In the genomic region with DNA sequence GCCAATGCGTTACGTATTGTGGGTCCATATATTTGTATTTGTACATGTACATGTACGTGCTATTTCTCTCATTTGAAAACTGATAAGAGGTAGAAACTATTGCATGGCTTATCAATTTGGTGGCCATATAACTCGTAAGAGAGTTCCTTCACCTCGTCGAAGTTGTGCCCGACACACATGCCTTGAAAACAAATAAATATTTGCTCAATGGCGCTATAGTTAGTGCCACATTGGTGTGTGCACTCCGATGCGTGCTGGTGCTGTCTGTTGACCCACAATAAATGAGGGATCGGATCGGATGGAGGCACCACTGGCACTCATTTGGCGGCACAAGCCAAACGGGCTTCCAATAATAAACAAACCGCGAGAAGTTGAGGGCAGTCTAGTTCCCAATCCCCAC, we compare ENCODE assay signal across 4 fruit fly cellular contexts.
TF ChIP-seq lines count a peak whose summit lies in the region.

No protein-coding gene starts in this region.

- no peak for TF ChIP-seq CTCF in whole organism, embryonic (GFP tag; optimal IDR thresholded peaks at IDR 0.05; lab: Kevin White, UChicago)

TF ChIP-seq in whole organism, adult, 20 proteins besides CTCF, POLR2A, EP300 and RAD21:
- TF ChIP-seq Hr96 (GFP tag; optimal IDR thresholded peaks at IDR 0.05; lab: Kevin White, UChicago), result peak; percentile 22
- TF ChIP-seq Clk (GFP tag; optimal IDR thresholded peaks at IDR 0.05; lab: Kevin White, UChicago), result no peak
- TF ChIP-seq cic (GFP tag; optimal IDR thresholded peaks at IDR 0.05; lab: Kevin White, UChicago), result peak; percentile 7
TF ChIP-seq in whole organism, adult: peak in this region for 2.

TF ChIP-seq in whole organism, embryonic, 481 proteins besides CTCF, POLR2A, EP300 and RAD21 (continues in another document):
- TF ChIP-seq run (tag; optimal IDR thresholded peaks at IDR 0.05; lab: Kevin White, UChicago) (peak; percentile 45), CoRest (tag; optimal IDR thresholded peaks at IDR 0.05; lab: Kevin White, UChicago) (peak; percentile 6), CG15011 (GFP tag; optimal IDR thresholded peaks at IDR 0.05; lab: Kevin White, UChicago) (peak; percentile 19), CG11504 (tag; optimal IDR thresholded peaks at IDR 0.05; lab: Kevin White, UChicago) (no peak), sqz (GFP tag; optimal IDR thresholded peaks at IDR 0.05; lab: Kevin White, UChicago) (peak; percentile 21), CG2712 (tag; optimal IDR thresholded peaks at IDR 0.05; lab: Kevin White, UChicago) (peak; percentile 56), Hr78 (GFP tag; optimal IDR thresholded peaks at IDR 0.05; lab: Kevin White, UChicago) (peak in 1 of 2 experiments; percentile 78), Eip74EF (GFP tag; optimal IDR thresholded peaks at IDR 0.05; lab: Kevin White, UChicago) (peak in 1 of 2 experiments; percentile 13), CG12391 (tag; optimal IDR thresholded peaks at IDR 0.05; lab: Kevin White, UChicago) (no peak), ems (GFP tag; optimal IDR thresholded peaks at IDR 0.05; lab: Kevin White, UChicago) (no peak), CG17359 (tag; optimal IDR thresholded peaks at IDR 0.05; lab: Kevin White, UChicago) (peak; percentile 20), slou (GFP tag; optimal IDR thresholded peaks at IDR 0.05; lab: Kevin White, UChicago) (no peak), gfzf (GFP tag; optimal IDR thresholded peaks at IDR 0.05; lab: Kevin White, UChicago) (no peak), gt (GFP tag; IDR thresholded peaks at IDR 0.05; lab: Robert Waterston, UW) (no peak), CG2889 (GFP tag; IDR thresholded peaks at IDR 0.05; lab: Robert Waterston, UW) (no peak), CG10209 (GFP tag; optimal IDR thresholded peaks at IDR 0.05; lab: Kevin White, UChicago) (no peak), CG17568 (GFP tag; optimal IDR thresholded peaks at IDR 0.05; lab: Kevin White, UChicago) (peak; percentile 43), B-H2 (GFP tag; optimal IDR thresholded peaks at IDR 0.05; lab: Kevin White, UChicago) (no peak), CG7745 (tag; optimal IDR thresholded peaks at IDR 0.05; lab: Kevin White, UChicago) (peak; percentile 36), vfl (GFP tag; optimal IDR thresholded peaks at IDR 0.05; lab: Kevin White, UChicago) (no peak), CG8359 (GFP tag; optimal IDR thresholded peaks at IDR 0.05; lab: Kevin White, UChicago; ENCODE audit: borderline replicate concordance) (peak; percentile 63), CG12104 (GFP tag; optimal IDR thresholded peaks at IDR 0.05; lab: Kevin White, UChicago) (no peak), CG33557 (GFP tag; optimal IDR thresholded peaks at IDR 0.05; lab: Kevin White, UChicago) (peak; percentile 78), fd102C (GFP tag; optimal IDR thresholded peaks at IDR 0.05; lab: Kevin White, UChicago) (peak; percentile 23), dmrt11E (tag; optimal IDR thresholded peaks at IDR 0.05; lab: Kevin White, UChicago) (peak; percentile 47), Gug (GFP tag; IDR thresholded peaks at IDR 0.05; lab: Robert Waterston, UW) (no peak), Stat92E (GFP tag; optimal IDR thresholded peaks at IDR 0.05; lab: Kevin White, UChicago) (peak in 1 of 3 experiments; percentile 29)

TF ChIP-seq in whole organism, prepupa, 60 proteins besides CTCF, POLR2A, EP300 and RAD21:
- TF ChIP-seq CG10669 (GFP tag; optimal IDR thresholded peaks at IDR 0.05; lab: Kevin White, UChicago) (no peak), Sox102F (GFP tag; optimal IDR thresholded peaks at IDR 0.05; lab: Kevin White, UChicago) (no peak), CG10631 (GFP tag; optimal IDR thresholded peaks at IDR 0.05; lab: Kevin White, UChicago) (no peak), CG3919 (GFP tag; optimal IDR thresholded peaks at IDR 0.05; lab: Kevin White, UChicago) (no peak), Eip78C (GFP tag; lab: Kevin White, UChicago) (peak; percentile 25), CG31627 (GFP tag; optimal IDR thresholded peaks at IDR 0.05; lab: Kevin White, UChicago) (no peak), Hr4 (GFP tag; optimal IDR thresholded peaks at IDR 0.05; lab: Kevin White, UChicago) (no peak), CG6808 (GFP tag; optimal IDR thresholded peaks at IDR 0.05; lab: Kevin White, UChicago) (no peak), spab (GFP tag; optimal IDR thresholded peaks at IDR 0.05; lab: Kevin White, UChicago) (no peak), eg (GFP tag; IDR thresholded peaks at IDR 0.05; lab: Robert Waterston, UW) (0 out of 3 replicates have a peak, but pooled peaks have one; percentile 33), vri (GFP tag; optimal IDR thresholded peaks at IDR 0.05; lab: Kevin White, UChicago) (no peak), CG6276 (GFP tag; optimal IDR thresholded peaks at IDR 0.05; lab: Kevin White, UChicago) (no peak), fkh (GFP tag; optimal IDR thresholded peaks at IDR 0.05; lab: Kevin White, UChicago) (peak; percentile 95)

TF ChIP-seq in whole organism, pupa, 21 proteins besides CTCF, POLR2A, EP300 and RAD21:
- TF ChIP-seq Ets98B (GFP tag; IDR thresholded peaks at IDR 0.05; lab: Robert Waterston, UW) (0 out of 2 replicates have a peak, but pooled peaks have one; percentile 27), EcR (GFP tag; optimal IDR thresholded peaks at IDR 0.05; lab: Kevin White, UChicago) (peak; percentile 50), rn (GFP tag; IDR thresholded peaks at IDR 0.05; lab: Robert Waterston, UW) (no peak), CG8301 (tag; optimal IDR thresholded peaks at IDR 0.05; lab: Kevin White, UChicago) (no peak), CG13204 (GFP tag; optimal IDR thresholded peaks at IDR 0.05; lab: Kevin White, UChicago) (no peak)
